Worm (Caenorhabditis elegans) whole organism, L3 larva: ENCODE measurements around the gene pqn-48.

ENCODE experiments used
- ama-1 ChIP-seq: fragments of 150-350 bp; optimal IDR thresholded peaks from 2 replicates; lab custom pipeline; 2018
- daf-12 ChIP-seq: fragments of 150-350 bp; optimal IDR thresholded peaks from 2 replicates; lab custom pipeline; 2014; ENCODE audit warnings: missing biosample characterization, missing genetic modification reagents, missing genetic modification characterization
- elt-3 ChIP-seq, 3 experiments: fragments of 150-350 bp in 1 of 3; sonication (generic microtip) in 2 of 3; optimal IDR thresholded peaks; 2 replicates in 2 of 3; 4 replicates in 1 of 3; lab custom pipeline; 2014 to 2017; ENCODE audit warnings: missing biosample characterization in 3 of 3, missing genetic modification characterization in 3 of 3
- fkh-10 ChIP-seq: sonication (generic microtip); optimal IDR thresholded peaks from 2 replicates; lab custom pipeline; 2017; ENCODE audit warnings: missing biosample characterization, missing genetic modification reagents, missing genetic modification characterization
- fos-1 ChIP-seq: fragments of 150-350 bp; optimal IDR thresholded peaks from 2 replicates; lab custom pipeline; 2014; ENCODE audit warnings: missing biosample characterization, missing genetic modification characterization
- jun-1 ChIP-seq: fragments of 150-350 bp; optimal IDR thresholded peaks from 2 replicates; lab custom pipeline; 2014; ENCODE audit warnings: missing biosample characterization, missing genetic modification reagents, missing genetic modification characterization
- nhr-11 ChIP-seq: fragments of 150-350 bp; optimal IDR thresholded peaks from 2 replicates; lab custom pipeline; 2014; ENCODE audit warnings: missing biosample characterization, missing genetic modification characterization
- nhr-76 ChIP-seq: fragments of 150-350 bp; sonication (generic microtip); optimal IDR thresholded peaks from 5 replicates; lab custom pipeline; 2014; ENCODE audit warnings: missing biosample characterization, missing genetic modification characterization
- pqm-1 ChIP-seq: fragments of 150-350 bp; optimal IDR thresholded peaks from 2 replicates; lab custom pipeline; 2017; ENCODE audit warnings: missing biosample characterization, missing genetic modification characterization, inconsistent platforms
- tbx-2 ChIP-seq: sonication (generic microtip); optimal IDR thresholded peaks from 2 replicates; lab custom pipeline; 2016; ENCODE audit warnings: mild to moderate bottlenecking, missing genetic modification characterization, missing compliant biosample characterization
- unc-39 ChIP-seq: sonication (generic microtip); optimal IDR thresholded peaks from 4 replicates; lab custom pipeline; 2017; ENCODE audit warnings: missing biosample characterization, missing genetic modification characterization
- ztf-11 ChIP-seq: fragments of 150-350 bp; optimal IDR thresholded peaks from 2 replicates; lab custom pipeline; 2014; ENCODE audit warnings: missing biosample characterization, missing genetic modification characterization

ce11 chrII:4044349-4044748 lies 5.7 kb downstream of the pqn-48 start, which contains the start of gene rpn-11:
- TF ChIP-seq fkh-10 (GFP tag; lab: Kevin White, UChicago) (no peak), nhr-76 (no peak), nhr-11 (tag; lab: Kevin White, UChicago) (no peak), unc-39 (tag; lab: Kevin White, UChicago) (no peak), daf-12 (tag; lab: Kevin White, UChicago) (no peak), jun-1 (tag; lab: Kevin White, UChicago) (peak; percentile 52), pqm-1 (tag; lab: Kevin White, UChicago) (peak; percentile 25), elt-3 (tag; optimal IDR thresholded peaks at IDR 0.05; lab: Kevin White, UChicago) (no peak), ztf-11 (tag; lab: Kevin White, UChicago) (no peak), fos-1 (tag; lab: Kevin White, UChicago) (no peak), tbx-2 (tag; lab: Kevin White, UChicago) (peak; percentile 55), ama-1 (peak; percentile 25)
